Worm (Caenorhabditis elegans) whole organism, L3 larva: ENCODE measurements around the gene F45E4.5.
"Not testable (repeated sequence)": the region's sequence is repeated elsewhere in the genome, so short reads cannot be mapped to it uniquely, and the experiment has no call there.

Experiments used
- R02D3.7 ChIP-seq: fragments of 150-350 bp; optimal IDR thresholded peaks from 2 replicates; lab custom pipeline; 2014; ENCODE audit warnings: missing biosample characterization, missing genetic modification characterization
- ZK546.5 ChIP-seq: sonication (generic microtip); optimal IDR thresholded peaks from 2 replicates; lab custom pipeline; 2017; ENCODE audit warnings: missing biosample characterization, missing genetic modification characterization
- aly-2 ChIP-seq: fragments of 150-350 bp; optimal IDR thresholded peaks from 2 replicates; lab custom pipeline; 2014; ENCODE audit warnings: missing biosample characterization, missing genetic modification characterization
- ama-1 ChIP-seq: fragments of 150-350 bp; optimal IDR thresholded peaks from 2 replicates; lab custom pipeline; 2018
- ceh-28 ChIP-seq: fragments of 150-350 bp; optimal IDR thresholded peaks from 2 replicates; lab custom pipeline; 2014; ENCODE audit warnings: missing biosample characterization, missing genetic modification reagents, missing genetic modification characterization
- ceh-82 ChIP-seq: fragments of 150-350 bp; optimal IDR thresholded peaks from 2 replicates; lab custom pipeline; 2014; ENCODE audit warnings: missing biosample characterization, missing genetic modification characterization
- daf-12 ChIP-seq: fragments of 150-350 bp; optimal IDR thresholded peaks from 2 replicates; lab custom pipeline; 2014; ENCODE audit warnings: missing biosample characterization, missing genetic modification reagents, missing genetic modification characterization
- egl-5 ChIP-seq: fragments of 150-350 bp; optimal IDR thresholded peaks from 2 replicates; lab custom pipeline; 2017; ENCODE audit warnings: missing biosample characterization, missing genetic modification reagents, missing genetic modification characterization, inconsistent platforms
- elt-1 ChIP-seq: fragments of 150-350 bp; optimal IDR thresholded peaks from 2 replicates; lab custom pipeline; 2014; ENCODE audit warnings: missing biosample characterization, missing genetic modification characterization
- elt-2 ChIP-seq: sonication (generic microtip); optimal IDR thresholded peaks from 2 replicates; lab custom pipeline; 2016; ENCODE audit warnings: missing genetic modification reagents, mild to moderate bottlenecking, missing genetic modification characterization, missing compliant biosample characterization
- eor-1 ChIP-seq, 2 experiments: fragments of 150-350 bp; optimal IDR thresholded peaks; 2 replicates each; lab custom pipeline; 2014 to 2018; ENCODE audit warnings: missing biosample characterization in 2 of 2, missing genetic modification characterization in 2 of 2
- fkh-10 ChIP-seq: sonication (generic microtip); optimal IDR thresholded peaks from 2 replicates; lab custom pipeline; 2017; ENCODE audit warnings: missing biosample characterization, missing genetic modification reagents, missing genetic modification characterization
- fos-1 ChIP-seq: fragments of 150-350 bp; optimal IDR thresholded peaks from 2 replicates; lab custom pipeline; 2014; ENCODE audit warnings: missing biosample characterization, missing genetic modification characterization
- jun-1 ChIP-seq: fragments of 150-350 bp; optimal IDR thresholded peaks from 2 replicates; lab custom pipeline; 2014; ENCODE audit warnings: missing biosample characterization, missing genetic modification reagents, missing genetic modification characterization
- lin-15B ChIP-seq: fragments of 150-350 bp; optimal IDR thresholded peaks from 2 replicates; lab custom pipeline; 2014; ENCODE audit warnings: missing biosample characterization, missing genetic modification characterization
- lin-39 ChIP-seq: fragments of 150-350 bp; optimal IDR thresholded peaks from 2 replicates; lab custom pipeline; 2018; ENCODE audit warnings: missing biosample characterization, missing genetic modification reagents, missing genetic modification characterization
- lsy-12 ChIP-seq: sonication (generic microtip); optimal IDR thresholded peaks from 2 replicates; lab custom pipeline; 2016; ENCODE audit warnings: mild to moderate bottlenecking, missing genetic modification characterization, missing compliant biosample characterization
- mdl-1 ChIP-seq: fragments of 150-350 bp; optimal IDR thresholded peaks from 2 replicates; lab custom pipeline; 2014; ENCODE audit warnings: missing biosample characterization, missing genetic modification characterization
- nfya-1 ChIP-seq: sonication (generic microtip); optimal IDR thresholded peaks from 2 replicates; lab custom pipeline; 2017; ENCODE audit warnings: missing genetic modification characterization, mild to moderate bottlenecking, missing compliant biosample characterization, antibody characterized with exemption, moderate library complexity; ENCODE audit not compliant: insufficient read depth
- nhr-11 ChIP-seq: fragments of 150-350 bp; optimal IDR thresholded peaks from 2 replicates; lab custom pipeline; 2014; ENCODE audit warnings: missing biosample characterization, missing genetic modification characterization
- nhr-12 ChIP-seq: fragments of 150-350 bp; optimal IDR thresholded peaks from 2 replicates; lab custom pipeline; 2014; ENCODE audit warnings: missing biosample characterization, missing genetic modification characterization
- nhr-23 ChIP-seq: fragments of 150-350 bp; optimal IDR thresholded peaks from 2 replicates; lab custom pipeline; 2014; ENCODE audit warnings: missing biosample characterization, missing genetic modification reagents, missing genetic modification characterization
- nhr-25 ChIP-seq: sonication (generic microtip); optimal IDR thresholded peaks from 2 replicates; lab custom pipeline; 2017; ENCODE audit warnings: missing biosample characterization, missing genetic modification characterization
- nhr-43 ChIP-seq: sonication (generic microtip); optimal IDR thresholded peaks from 2 replicates; lab custom pipeline; 2016; ENCODE audit warnings: mild to moderate bottlenecking, missing genetic modification characterization, missing compliant biosample characterization; ENCODE audit not compliant: poor library complexity, severe bottlenecking
- nhr-67 ChIP-seq: fragments of 150-350 bp; optimal IDR thresholded peaks from 2 replicates; lab custom pipeline; 2014; ENCODE audit warnings: missing biosample characterization, missing genetic modification characterization
- nhr-76 ChIP-seq: fragments of 150-350 bp; sonication (generic microtip); optimal IDR thresholded peaks from 5 replicates; lab custom pipeline; 2014; ENCODE audit warnings: missing biosample characterization, missing genetic modification characterization
- nhr-77 ChIP-seq: fragments of 150-350 bp; optimal IDR thresholded peaks from 2 replicates; lab custom pipeline; 2014; ENCODE audit warnings: missing biosample characterization, missing genetic modification characterization
- pha-4 ChIP-seq: fragments of 150-350 bp; optimal IDR thresholded peaks from 2 replicates; lab custom pipeline; 2014; ENCODE audit warnings: missing biosample characterization, missing genetic modification reagents, missing genetic modification characterization
- pqm-1 ChIP-seq: fragments of 150-350 bp; optimal IDR thresholded peaks from 2 replicates; lab custom pipeline; 2017; ENCODE audit warnings: missing biosample characterization, missing genetic modification characterization, inconsistent platforms
- sea-2 ChIP-seq: fragments of 150-350 bp; sonication (generic microtip); optimal IDR thresholded peaks from 4 replicates; lab custom pipeline; 2014; ENCODE audit warnings: missing biosample characterization, missing genetic modification reagents, missing genetic modification characterization
- skn-1 ChIP-seq: fragments of 150-350 bp; optimal IDR thresholded peaks from 2 replicates; lab custom pipeline; 2014; ENCODE audit warnings: missing biosample characterization, missing genetic modification characterization
- snpc-4 ChIP-seq: fragments of 150-350 bp; optimal IDR thresholded peaks from 2 replicates; lab custom pipeline; 2014; ENCODE audit warnings: missing biosample characterization, missing genetic modification characterization
- unc-39 ChIP-seq: sonication (generic microtip); optimal IDR thresholded peaks from 4 replicates; lab custom pipeline; 2017; ENCODE audit warnings: missing biosample characterization, missing genetic modification characterization
- unc-62 ChIP-seq: fragments of 150-350 bp; sonication (generic microtip); optimal IDR thresholded peaks from 4 replicates; lab custom pipeline; 2014; ENCODE audit warnings: missing biosample characterization, missing genetic modification reagents, missing genetic modification characterization
- zag-1 ChIP-seq: fragments of 150-350 bp; optimal IDR thresholded peaks from 2 replicates; lab custom pipeline; 2014; ENCODE audit warnings: missing biosample characterization, missing genetic modification characterization
- ztf-4 ChIP-seq: fragments of 150-350 bp; optimal IDR thresholded peaks from 2 replicates; lab custom pipeline; 2014; ENCODE audit warnings: missing biosample characterization, missing genetic modification characterization

Gene F45E4.5

ce11 chrIV:7634578-7634977 is 5.7 kb upstream of the F45E4.5 start, which contains the start of gene warf-1:
Gene warf-1 (plus strand): TSS chrIV:7634786.
- TF ChIP-seq nhr-11 (tag; lab: Kevin White, UChicago); sea-2 (GFP tag; lab: Kevin White, UChicago); ceh-82 (tag; lab: Kevin White, UChicago): not testable (repeated sequence)

DNA sequence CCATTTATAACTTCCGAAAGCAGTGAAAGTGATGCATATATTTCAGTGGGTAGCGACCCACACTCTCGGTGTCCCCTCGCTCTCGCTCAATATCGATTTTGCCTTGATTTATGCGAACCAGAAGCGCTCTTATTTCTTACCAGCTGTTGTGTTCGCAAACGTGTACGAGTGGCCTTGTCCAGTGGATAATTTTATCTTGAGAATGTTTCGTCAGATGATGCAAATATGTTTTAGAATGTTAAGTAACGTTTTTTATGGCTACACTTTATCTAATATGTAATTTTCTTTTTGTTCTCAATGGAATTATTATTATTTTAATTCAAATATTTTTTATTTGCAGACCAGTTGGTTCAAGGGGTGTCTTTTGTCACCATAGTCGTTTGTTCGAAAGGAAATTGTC is 4.2 kb upstream of the F45E4.5 start, which contains the start of gene plp-1:
TSS of gene plp-1 (plus strand) at position 341 of the 400 bp plus-strand sequence.
- TF ChIP-seq elt-1 (tag; lab: Kevin White, UChicago) = no peak
- no peak for TF ChIP-seq daf-12 (tag; lab: Kevin White, UChicago)
- no peak for TF ChIP-seq nhr-25 (tag; lab: Kevin White, UChicago)
- TF ChIP-seq ceh-82 (tag; lab: Kevin White, UChicago) = no peak
- TF ChIP-seq aly-2 (tag; lab: Kevin White, UChicago) = no peak
- no peak for TF ChIP-seq nhr-67 (tag; lab: Kevin White, UChicago)
- TF ChIP-seq unc-62 (GFP tag; lab: Kevin White, UChicago) = no peak
- TF ChIP-seq ama-1 (lab: Kevin White, UChicago) = no peak
- TF ChIP-seq lsy-12 = no peak
- TF ChIP-seq unc-39 = no peak
- no peak for TF ChIP-seq elt-2
- TF ChIP-seq fos-1 (tag; lab: Kevin White, UChicago) = no peak
- TF ChIP-seq ceh-28 (tag; lab: Kevin White, UChicago) = no peak

ce11 chrIV:7632535-7632934 is 3.7 kb upstream of the F45E4.5 start, which contains the start of gene F45E4.6:
Gene F45E4.6 (minus strand): TSS chrIV:7632548.
- TF ChIP-seq nhr-43 (tag; lab: Kevin White, UChicago) (no peak), lsy-12 (no peak), nfya-1 (tag; lab: Kevin White, UChicago) (peak; percentile 39), lin-39 (no peak), sea-2 (GFP tag; lab: Kevin White, UChicago) (no peak), nhr-76 (tag; lab: Kevin White, UChicago) (no peak), nhr-12 (tag; lab: Kevin White, UChicago) (no peak), aly-2 (tag; lab: Kevin White, UChicago) (no peak), daf-12 (tag; lab: Kevin White, UChicago) (no peak), lin-15B (peak; percentile 20), mdl-1 (tag; lab: Kevin White, UChicago) (no peak), fos-1 (tag; lab: Kevin White, UChicago) (no peak), nhr-77 (tag; lab: Kevin White, UChicago) (no peak), ZK546.5 (tag; lab: Kevin White, UChicago) (no peak), skn-1 (no peak), snpc-4 (tag; lab: Kevin White, UChicago) (peak; percentile 35), ztf-4 (tag; lab: Kevin White, UChicago) (no peak), nhr-25 (tag; lab: Kevin White, UChicago) (no peak), egl-5 (no peak), jun-1 (tag; lab: Kevin White, UChicago) (no peak), nhr-23 (tag; lab: Kevin White, UChicago) (peak; percentile 2), zag-1 (tag; lab: Kevin White, UChicago) (no peak), eor-1 (tag; optimal IDR thresholded peaks at IDR 0.05; lab: Kevin White, UChicago) (no peak), unc-39 (no peak), pha-4 (tag; lab: Kevin White, UChicago) (peak; percentile 76), pqm-1 (tag; lab: Kevin White, UChicago) (no peak)

DNA sequence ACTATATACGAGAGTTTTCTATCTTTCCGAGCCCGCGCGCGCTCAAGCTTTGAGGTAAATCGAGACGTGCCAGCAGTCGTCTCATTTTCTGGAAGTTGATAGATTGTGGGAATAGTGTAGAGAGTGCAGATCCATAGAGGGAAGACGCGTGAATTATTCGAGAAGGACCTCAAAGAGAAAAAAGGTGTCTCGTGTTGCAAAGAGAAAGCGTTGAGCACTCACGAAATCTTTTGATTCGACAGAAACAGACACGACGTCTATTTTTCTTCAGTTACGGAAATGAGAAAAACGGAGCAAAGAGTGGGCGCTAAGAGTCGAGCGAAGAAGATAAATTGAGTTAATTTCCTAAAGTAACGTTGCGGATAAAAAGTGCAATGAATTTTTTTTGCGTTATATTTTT is 5.0 kb downstream of the F45E4.5 start:
- TF ChIP-seq nfya-1 (tag; lab: Kevin White, UChicago) = peak; percentile 36
- TF ChIP-seq R02D3.7 (tag; lab: Kevin White, UChicago) = no peak
- peak; percentile 50 for TF ChIP-seq aly-2 (tag; lab: Kevin White, UChicago)
- TF ChIP-seq unc-39 = no peak
- TF ChIP-seq fkh-10 (GFP tag; lab: Kevin White, UChicago) = peak; percentile 63
